Fruit fly (Drosophila melanogaster) S2 (cell line): ENCODE measurements around the gene Z600.

Experiments used
- CG8478 ChIP-seq: fragments of >200 bp; optimal IDR thresholded peaks from 2 replicates; lab custom pipeline; 2018
- CTCF ChIP-seq, 2 experiments: fragments of >200 bp; optimal IDR thresholded peaks; 2 replicates each; lab custom pipeline; 2018

Gene Z600

DNA sequence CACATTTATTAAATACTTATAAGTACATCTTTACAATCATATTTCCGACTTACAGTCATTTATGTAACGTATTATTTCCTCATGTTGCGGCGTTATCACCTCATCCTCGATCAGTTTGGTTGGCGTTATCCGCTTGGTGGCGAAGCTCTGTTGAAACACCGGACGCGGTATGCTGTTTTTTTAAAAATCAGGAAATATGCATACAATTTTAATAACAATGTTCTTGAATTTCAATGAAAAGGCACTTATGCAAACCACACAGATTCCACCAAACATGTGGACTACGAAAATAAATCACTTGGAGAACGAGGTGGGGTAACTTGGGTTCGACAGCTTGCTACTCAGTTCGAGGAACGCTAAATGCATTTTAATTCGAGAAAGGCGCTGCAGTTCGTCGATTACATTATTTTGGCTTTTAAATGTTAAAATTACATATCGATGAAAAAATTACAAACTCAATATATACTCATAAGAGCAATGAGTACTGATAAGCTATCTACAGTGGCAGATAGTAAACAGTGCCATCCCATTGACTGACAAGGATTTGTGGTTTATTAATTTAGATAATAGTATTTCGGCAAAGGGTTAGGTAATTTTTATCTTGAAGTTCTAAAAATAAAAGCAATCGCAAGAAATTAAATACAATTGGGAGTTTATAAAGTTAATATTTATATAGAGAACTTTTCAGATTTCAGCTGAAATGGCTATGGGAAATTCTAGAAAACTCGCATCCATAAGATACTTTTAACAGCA is 2.5 kb upstream of the Z600 start:
- TF ChIP-seq CTCF (optimal IDR thresholded peaks at IDR 0.05; lab: Kevin White, UChicago) (no peak), CG8478 (lab: Kevin White, UChicago) (no peak)

DNA sequence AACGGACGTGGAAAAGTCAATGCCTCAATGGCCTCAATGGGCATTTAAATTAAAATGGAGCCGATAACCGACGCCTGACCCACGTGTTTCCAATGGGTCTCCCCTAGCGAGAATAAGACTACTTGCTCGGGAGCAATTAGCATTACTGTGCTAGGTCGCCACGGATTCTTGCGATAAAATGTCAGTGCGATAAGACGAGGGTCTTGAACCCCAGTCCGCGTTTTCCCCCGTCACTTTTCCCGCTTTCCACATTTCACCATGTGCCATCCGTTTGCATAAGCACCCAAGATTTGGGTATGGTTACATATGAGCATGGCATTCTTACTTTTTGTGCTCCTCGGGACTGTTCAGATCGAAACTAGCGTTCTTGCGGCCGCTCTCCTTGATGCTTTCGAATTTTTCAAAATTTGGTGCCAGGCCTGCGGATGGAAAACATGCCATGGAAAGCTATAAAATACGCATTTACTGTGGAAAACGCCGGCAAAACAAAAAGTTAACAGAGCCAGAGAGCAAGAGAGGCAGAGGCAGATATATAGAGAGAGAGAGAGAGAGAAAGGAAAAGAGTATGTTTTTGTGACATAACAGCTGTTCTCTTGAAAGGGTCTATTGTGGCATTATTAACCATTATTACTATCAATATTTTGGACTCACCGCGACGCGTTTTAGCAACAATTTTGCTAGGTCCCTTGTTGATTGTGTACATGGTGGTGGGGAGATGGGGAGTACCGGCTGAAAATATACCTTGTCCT is 1.5 kb upstream of the Z600 start:
- TF ChIP-seq CTCF (optimal IDR thresholded peaks at IDR 0.05; lab: Kevin White, UChicago): no peak
- TF ChIP-seq CG8478 (lab: Kevin White, UChicago): no peak

DNA sequence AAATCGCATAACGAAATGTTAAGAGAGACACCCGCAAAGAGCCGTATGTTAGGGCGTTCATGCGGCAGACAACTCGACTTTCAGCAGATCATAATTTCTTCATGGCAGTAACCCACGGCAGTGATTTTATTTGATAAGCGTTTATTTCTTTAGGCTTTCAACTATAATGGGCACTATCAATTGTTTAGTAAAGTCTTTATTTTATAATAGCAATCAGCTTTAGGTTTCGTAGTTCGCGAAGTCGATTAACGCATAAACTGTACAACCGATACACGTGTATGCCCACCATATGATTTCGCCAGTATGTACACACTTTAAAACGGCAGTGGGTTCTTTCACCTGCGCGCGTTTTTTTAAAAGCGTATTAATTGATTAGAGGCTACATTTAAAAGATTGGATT is 628 bp upstream of the Z600 start, which contains the start of gene CG7841:
Gene CG7841 (minus strand): TSS at position 20 of the 400 bp plus-strand sequence.
- TF ChIP-seq CTCF (optimal IDR thresholded peaks at IDR 0.05; lab: Kevin White, UChicago): no peak
- TF ChIP-seq CG8478 (lab: Kevin White, UChicago): no peak

DNA sequence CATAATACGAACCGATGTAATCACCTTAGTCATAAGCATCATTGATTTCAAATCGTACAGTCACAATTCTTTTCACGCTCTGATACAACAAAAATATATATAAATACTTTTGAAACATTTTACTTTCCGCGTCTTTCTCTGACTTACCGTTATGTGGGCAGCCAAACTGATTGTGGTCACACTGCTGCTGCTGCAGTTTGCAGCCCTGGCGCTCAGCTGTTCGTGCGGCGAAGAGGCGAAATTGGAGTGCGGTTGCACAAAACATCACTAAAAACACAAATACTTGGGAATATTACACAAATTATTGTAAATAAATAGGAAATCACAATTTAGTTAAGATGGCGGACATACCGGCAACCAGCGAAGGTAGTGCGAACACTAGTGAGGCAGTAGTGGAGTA is 537 bp downstream of the Z600 start, which contains the start of the genes gdl and gdl-ORF39:
Gene gdl (plus strand): TSS at position 48 of the 400 bp plus-strand sequence.
Gene gdl-ORF39 (plus strand): TSS at position 48 of the 400 bp plus-strand sequence.
- no peak for TF ChIP-seq CG8478 (lab: Kevin White, UChicago)
- TF ChIP-seq CTCF (optimal IDR thresholded peaks at IDR 0.05; lab: Kevin White, UChicago): no peak

DNA sequence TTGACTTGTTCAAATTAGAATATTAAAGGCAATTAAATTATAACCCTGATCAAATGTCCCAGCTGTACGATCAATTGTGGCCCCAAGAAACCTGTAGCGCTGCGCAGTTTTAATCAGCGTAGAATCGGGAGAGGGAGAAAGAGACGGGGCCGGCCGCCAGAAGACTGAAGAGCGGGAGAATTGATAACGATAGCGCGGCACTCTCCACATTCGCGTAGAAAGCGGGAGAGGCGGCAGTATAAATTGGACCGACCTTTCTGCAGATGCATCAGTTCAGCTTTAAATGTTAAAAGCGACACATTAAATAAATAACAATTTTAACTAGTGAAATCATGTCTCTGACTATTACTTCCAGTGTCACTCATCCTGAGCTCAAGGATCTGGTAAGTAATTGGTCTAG is 1.9 kb downstream of the Z600 start, which contains the start of gene MsrA:
Gene MsrA (plus strand): TSS at position 266 of the 400 bp plus-strand sequence.
- TF ChIP-seq CG8478 (lab: Kevin White, UChicago) (no peak), CTCF (optimal IDR thresholded peaks at IDR 0.05; lab: Kevin White, UChicago) (no peak)

DNA sequence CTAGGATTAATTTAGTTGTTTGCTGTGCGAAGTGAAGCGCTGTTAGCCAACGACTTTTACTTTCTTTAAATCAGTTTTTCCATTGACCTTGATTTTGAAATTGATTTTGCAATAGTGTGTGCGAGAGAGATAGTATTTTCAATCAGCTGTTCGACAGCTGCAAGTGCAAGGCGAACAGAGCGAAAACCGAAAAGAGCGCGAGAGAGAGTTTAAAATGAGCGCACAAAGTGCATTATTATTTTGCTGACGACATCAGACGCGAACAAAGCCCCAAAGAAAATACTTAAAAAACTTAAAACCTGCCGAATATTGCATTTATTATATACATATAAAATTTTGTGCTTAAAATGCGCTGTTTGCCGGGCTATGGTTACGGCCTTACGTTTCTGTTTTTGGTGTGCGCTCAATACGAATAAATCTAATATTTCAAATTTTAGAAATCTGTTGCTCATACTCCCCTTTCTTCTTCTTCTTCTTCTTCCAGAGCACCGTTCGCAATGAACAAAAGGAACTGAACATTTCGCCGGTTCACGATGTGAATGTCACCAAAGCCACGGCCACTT is 2.9 kb downstream of the Z600 start:
- TF ChIP-seq CG8478 (lab: Kevin White, UChicago): no peak
- TF ChIP-seq CTCF (optimal IDR thresholded peaks at IDR 0.05; lab: Kevin White, UChicago): no peak

DNA sequence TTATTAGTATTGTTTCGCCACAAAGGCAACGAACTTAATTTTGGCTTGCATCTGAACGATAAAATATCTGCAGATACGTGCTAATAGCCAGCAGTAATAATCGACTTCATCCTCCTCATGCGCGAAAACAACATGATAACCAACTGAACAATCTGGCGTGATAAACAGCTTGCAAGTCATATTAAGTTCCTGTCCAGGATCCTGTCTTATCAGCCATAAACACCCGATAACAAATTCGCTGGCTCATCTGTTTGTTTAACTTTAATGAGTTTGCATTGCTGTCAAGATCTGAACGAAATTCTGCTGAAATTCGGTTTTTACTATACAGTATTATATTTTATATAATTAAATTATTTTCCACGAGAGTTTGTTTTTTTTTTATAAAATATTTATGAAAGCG is 4.4 kb downstream of the Z600 start:
- TF ChIP-seq CG8478 (lab: Kevin White, UChicago) (no peak), CTCF (optimal IDR thresholded peaks at IDR 0.05; lab: Kevin White, UChicago) (no peak)

DNA sequence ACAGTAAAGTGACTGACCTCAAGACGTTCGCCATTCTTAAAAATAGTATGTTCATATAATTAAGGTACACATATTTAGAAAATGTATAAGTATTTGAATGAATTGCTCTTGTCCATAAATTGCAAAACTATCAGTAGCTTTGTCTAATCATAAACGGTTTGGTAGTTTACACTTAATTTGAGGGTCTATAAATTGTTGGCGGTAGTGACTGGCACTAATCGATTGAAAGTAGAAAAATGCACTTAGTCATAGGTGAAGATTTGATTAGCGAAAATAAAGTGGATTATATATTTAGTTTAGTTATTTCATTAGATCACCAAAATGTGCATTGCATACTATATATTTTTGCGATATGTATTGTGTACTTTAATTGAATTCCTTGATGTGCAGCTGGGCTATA is 4.9 kb downstream of the Z600 start:
- TF ChIP-seq CTCF (optimal IDR thresholded peaks at IDR 0.05; lab: Kevin White, UChicago) (no peak), CG8478 (lab: Kevin White, UChicago) (no peak)

DNA sequence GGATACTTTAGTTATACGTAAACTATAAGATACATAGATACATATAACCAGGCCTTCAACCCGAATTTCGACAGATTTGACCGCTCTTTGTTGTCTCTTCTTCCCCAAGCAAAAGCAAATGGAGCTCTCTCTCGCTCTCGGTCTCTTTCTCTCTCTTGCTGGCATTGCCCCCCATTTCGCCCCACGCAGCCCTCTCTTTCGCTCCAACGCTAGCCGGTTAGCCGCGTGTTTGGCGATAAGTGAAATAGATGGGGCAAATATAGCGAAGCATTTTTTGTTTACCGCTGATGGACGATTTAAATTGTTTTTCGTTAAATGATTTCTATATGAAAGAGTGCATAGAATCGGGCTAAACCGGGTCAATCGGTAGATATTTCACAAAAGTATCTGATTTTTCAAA is 5.5 kb downstream of the Z600 start:
- no peak for TF ChIP-seq CG8478 (lab: Kevin White, UChicago)
- no peak for TF ChIP-seq CTCF (optimal IDR thresholded peaks at IDR 0.05; lab: Kevin White, UChicago)

DNA sequence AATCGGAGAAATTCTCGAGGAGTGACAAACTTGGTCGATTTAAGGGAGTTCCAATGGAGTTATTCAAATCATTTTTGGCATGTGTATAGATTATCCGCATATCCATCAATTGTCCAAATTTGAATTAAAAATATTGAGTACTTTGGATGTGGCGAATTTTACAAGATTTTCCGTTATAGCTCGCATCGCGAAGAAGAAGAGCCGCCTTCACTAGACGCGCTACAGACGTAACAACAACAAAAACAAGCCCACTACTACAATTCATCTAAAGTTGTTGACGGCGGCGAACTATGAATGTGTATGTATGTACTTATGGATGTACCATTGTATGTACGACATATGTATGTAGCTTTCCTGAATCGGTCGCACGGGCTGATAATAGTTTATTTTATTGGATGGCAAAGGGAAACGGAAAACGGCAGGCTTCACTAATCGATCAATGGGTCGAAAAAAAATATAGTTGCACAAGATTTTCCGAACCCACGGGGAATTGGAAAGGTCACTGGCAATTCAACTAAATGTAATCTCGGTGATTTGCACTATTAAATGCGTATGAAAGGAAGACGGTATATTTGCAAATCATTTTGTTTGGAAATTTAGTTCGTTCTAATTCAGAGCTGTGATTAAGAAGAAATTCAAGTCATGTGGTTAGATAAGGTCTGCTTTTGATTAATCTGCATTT is 6.1 kb downstream of the Z600 start:
- TF ChIP-seq CG8478 (lab: Kevin White, UChicago) (no peak), CTCF (optimal IDR thresholded peaks at IDR 0.05; lab: Kevin White, UChicago) (no peak)

DNA sequence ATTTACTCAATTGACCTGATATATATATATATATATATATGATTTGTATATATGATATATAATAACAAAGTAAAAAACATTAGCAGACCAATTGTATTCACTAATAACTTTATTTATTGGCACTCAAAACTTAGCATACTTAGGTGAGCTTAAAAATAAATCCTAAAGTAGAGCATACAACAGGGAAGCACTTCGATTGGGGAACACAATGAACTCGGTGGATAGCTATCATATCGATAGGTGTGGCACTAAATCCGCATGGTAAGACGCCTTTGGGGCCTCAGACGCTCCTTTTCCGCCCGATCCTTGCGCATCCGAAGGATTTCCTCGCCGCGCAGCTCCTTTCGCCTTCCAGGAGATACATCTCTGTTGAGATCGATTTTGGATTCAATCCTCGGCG is 7.6 kb downstream of the Z600 start:
- TF ChIP-seq CTCF (optimal IDR thresholded peaks at IDR 0.05; lab: Kevin White, UChicago) (no peak), CG8478 (lab: Kevin White, UChicago) (no peak)

DNA sequence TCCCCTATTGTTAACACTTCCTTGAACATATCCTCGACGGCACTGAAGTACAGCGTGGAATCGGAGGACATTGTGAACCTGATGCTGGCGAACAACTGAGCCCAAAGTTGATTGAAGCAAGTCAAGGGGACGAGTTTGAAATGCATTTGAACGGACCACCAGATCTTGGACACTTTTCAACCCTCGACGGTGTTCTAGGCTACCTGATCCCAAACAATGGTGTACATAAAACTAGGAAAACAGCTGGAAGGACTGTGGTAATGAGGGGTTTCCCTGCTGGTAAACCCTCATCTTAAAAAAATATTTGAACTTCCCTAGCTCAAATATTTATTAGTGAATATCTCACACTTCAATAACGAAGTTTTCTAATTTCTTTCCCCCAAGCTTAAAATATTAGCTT is 8.1 kb downstream of the Z600 start, which contains the start of gene CG13454:
Gene CG13454 (minus strand): TSS at position 101 of the 400 bp plus-strand sequence.
- no peak for TF ChIP-seq CG8478 (lab: Kevin White, UChicago)
- no peak for TF ChIP-seq CTCF (optimal IDR thresholded peaks at IDR 0.05; lab: Kevin White, UChicago)

DNA sequence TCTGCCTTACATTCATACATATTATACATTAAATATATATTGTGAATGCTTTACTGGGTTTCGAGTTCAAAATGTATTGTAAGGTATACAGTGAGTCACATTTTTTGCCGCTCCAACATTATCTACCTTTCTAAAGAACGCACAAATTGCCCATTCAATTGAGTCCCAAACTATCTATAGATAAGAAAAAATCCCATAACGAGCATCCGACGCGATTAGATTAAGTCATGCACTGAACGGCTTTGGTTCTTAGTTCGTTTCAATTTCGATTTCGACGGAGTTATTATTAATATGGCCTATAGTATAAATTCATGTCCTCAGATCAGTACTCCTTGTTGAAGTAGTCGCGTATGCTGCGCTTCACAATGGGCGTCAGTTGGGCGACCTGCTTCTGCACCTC is 8.6 kb downstream of the Z600 start:
- TF ChIP-seq CG8478 (lab: Kevin White, UChicago) (no peak), CTCF (optimal IDR thresholded peaks at IDR 0.05; lab: Kevin White, UChicago) (no peak)

DNA sequence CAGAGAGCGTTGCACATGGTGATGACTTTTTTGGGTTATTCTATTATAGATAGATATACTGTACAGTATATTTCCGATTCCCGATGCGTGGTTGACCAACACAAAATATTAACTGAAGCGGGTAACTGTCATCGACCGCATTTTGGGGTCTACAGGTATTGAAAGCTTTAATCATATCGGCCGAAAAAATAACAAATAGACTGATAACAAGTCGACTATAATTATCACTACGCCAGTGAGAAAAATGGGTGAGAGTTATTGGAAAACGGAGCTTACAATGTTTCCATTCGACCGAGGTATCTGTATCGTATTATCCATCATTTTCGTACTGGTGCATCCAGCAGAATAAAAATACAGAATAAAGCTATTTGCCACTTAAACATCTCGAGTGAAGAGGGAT is 9.5 kb downstream of the Z600 start:
- TF ChIP-seq CG8478 (lab: Kevin White, UChicago): no peak
- no peak for TF ChIP-seq CTCF (optimal IDR thresholded peaks at IDR 0.05; lab: Kevin White, UChicago)
